Worm (Caenorhabditis elegans) whole organism, mixed stage, embryonic: ENCODE measurements around the gene Y57G11C.42.

Source experiments
- M03D4.4 ChIP-seq: sonication (generic microtip); optimal IDR thresholded peaks from 2 replicates; lab custom pipeline; 2017; ENCODE audit warnings: mild to moderate bottlenecking, missing genetic modification characterization, missing compliant biosample characterization
- bed-3 ChIP-seq: fragments of 200-800 bp; sonication (Bioruptor generic); optimal IDR thresholded peaks from 3 replicates; lab custom pipeline; 2018; ENCODE audit warnings: mild to moderate bottlenecking, missing genetic modification characterization, moderate library complexity, missing compliant biosample characterization
- blmp-1 ChIP-seq: fragments of 150-350 bp; optimal IDR thresholded peaks from 2 replicates; lab custom pipeline; 2014; ENCODE audit warnings: missing biosample characterization, missing genetic modification characterization
- ceh-39 ChIP-seq: fragments of 150-350 bp; optimal IDR thresholded peaks from 2 replicates; lab custom pipeline; 2014; ENCODE audit warnings: missing biosample characterization, missing genetic modification characterization
- ceh-43 ChIP-seq: fragments of 200-800 bp; sonication (Bioruptor generic); optimal IDR thresholded peaks from 2 replicates; lab custom pipeline; 2018; ENCODE audit warnings: mild to moderate bottlenecking, missing genetic modification characterization, moderate library complexity, missing compliant biosample characterization
- ceh-83 ChIP-seq: fragments of 200-800 bp; sonication (Bioruptor generic); optimal IDR thresholded peaks from 2 replicates; lab custom pipeline; 2018; ENCODE audit warnings: mild to moderate bottlenecking, missing genetic modification characterization, missing compliant biosample characterization
- ces-1 ChIP-seq: fragments of 150-350 bp; optimal IDR thresholded peaks from 2 replicates; lab custom pipeline; 2014; ENCODE audit warnings: missing biosample characterization, missing genetic modification reagents, missing genetic modification characterization
- cnd-1 ChIP-seq: fragments of 200-800 bp; sonication (Bioruptor generic); optimal IDR thresholded peaks from 2 replicates; lab custom pipeline; 2018; ENCODE audit warnings: mild to moderate bottlenecking, missing genetic modification characterization, missing compliant biosample characterization
- drap-1 ChIP-seq: fragments of 200-800 bp; sonication (Bioruptor generic); optimal IDR thresholded peaks from 3 replicates; lab custom pipeline; 2018; ENCODE audit warnings: mild to moderate bottlenecking, missing genetic modification characterization, missing compliant biosample characterization
- elt-1 ChIP-seq: sonication (generic microtip); optimal IDR thresholded peaks from 2 replicates; lab custom pipeline; 2017; ENCODE audit warnings: missing genetic modification characterization, mild to moderate bottlenecking, missing compliant biosample characterization, antibody characterized with exemption, moderate library complexity, borderline replicate concordance; ENCODE audit not compliant: insufficient read depth
- elt-3 ChIP-seq: fragments of 150-350 bp; optimal IDR thresholded peaks from 2 replicates; lab custom pipeline; 2014; ENCODE audit warnings: missing biosample characterization, missing genetic modification characterization
- flh-1 ChIP-seq: fragments of 200-800 bp; sonication (Bioruptor generic); optimal IDR thresholded peaks from 2 replicates; lab custom pipeline; 2018; ENCODE audit warnings: mild to moderate bottlenecking, missing genetic modification characterization, moderate library complexity, missing compliant biosample characterization
- ham-2 ChIP-seq: fragments of 200-800 bp; sonication (Bioruptor generic); optimal IDR thresholded peaks from 2 replicates; lab custom pipeline; 2018; ENCODE audit warnings: mild to moderate bottlenecking, missing genetic modification characterization, missing compliant biosample characterization
- hlh-1 ChIP-seq: fragments of 150-350 bp; optimal IDR thresholded peaks from 2 replicates; lab custom pipeline; 2014; ENCODE audit warnings: missing biosample characterization, missing genetic modification reagents, missing genetic modification characterization
- lin-13 ChIP-seq: fragments of 150-350 bp; optimal IDR thresholded peaks from 2 replicates; lab custom pipeline; 2014; ENCODE audit warnings: missing biosample characterization, missing genetic modification characterization
- lin-32 ChIP-seq: fragments of 200-800 bp; sonication (Bioruptor generic); optimal IDR thresholded peaks from 2 replicates; lab custom pipeline; 2018; ENCODE audit warnings: mild to moderate bottlenecking, missing genetic modification characterization, missing compliant biosample characterization
- lsy-2 ChIP-seq: fragments of 150-350 bp; optimal IDR thresholded peaks from 2 replicates; lab custom pipeline; 2014; ENCODE audit warnings: missing biosample characterization, missing genetic modification characterization
- mab-5 ChIP-seq: fragments of 150-350 bp; optimal IDR thresholded peaks from 2 replicates; lab custom pipeline; 2014; ENCODE audit warnings: missing biosample characterization, missing genetic modification characterization
- mep-1 ChIP-seq: fragments of 150-350 bp; optimal IDR thresholded peaks from 2 replicates; lab custom pipeline; 2017; ENCODE audit warnings: missing biosample characterization, missing genetic modification reagents, missing genetic modification characterization, inconsistent platforms
- mls-2 ChIP-seq: sonication (generic microtip); optimal IDR thresholded peaks from 2 replicates; lab custom pipeline; 2016; ENCODE audit warnings: mild to moderate bottlenecking, missing genetic modification characterization, moderate library complexity, missing compliant biosample characterization
- nhr-12 ChIP-seq: fragments of 150-350 bp; optimal IDR thresholded peaks from 2 replicates; lab custom pipeline; 2014; ENCODE audit warnings: missing biosample characterization, missing genetic modification characterization
- nhr-2 ChIP-seq: fragments of 150-350 bp; optimal IDR thresholded peaks from 2 replicates; lab custom pipeline; 2014; ENCODE audit warnings: missing biosample characterization, missing genetic modification characterization
- nhr-237 ChIP-seq: fragments of 150-350 bp; optimal IDR thresholded peaks from 2 replicates; lab custom pipeline; 2014; ENCODE audit warnings: missing biosample characterization, missing genetic modification characterization
- nhr-28 ChIP-seq: fragments of 150-350 bp; optimal IDR thresholded peaks from 2 replicates; lab custom pipeline; 2014; ENCODE audit warnings: missing biosample characterization, missing genetic modification characterization
- nhr-76 ChIP-seq: sonication (generic microtip); optimal IDR thresholded peaks from 2 replicates; lab custom pipeline; 2017; ENCODE audit warnings: missing biosample characterization, missing genetic modification characterization
- pha-4 ChIP-seq: fragments of 150-350 bp; optimal IDR thresholded peaks from 2 replicates; lab custom pipeline; 2018; ENCODE audit warnings: missing biosample characterization, missing genetic modification reagents, missing genetic modification characterization
- sem-2 ChIP-seq: fragments of 200-800 bp; sonication (Bioruptor generic); optimal IDR thresholded peaks from 2 replicates; lab custom pipeline; 2018; ENCODE audit warnings: mild to moderate bottlenecking, missing genetic modification characterization, missing compliant biosample characterization
- snpc-4 ChIP-seq: fragments of 150-350 bp; optimal IDR thresholded peaks from 2 replicates; lab custom pipeline; 2014; ENCODE audit warnings: missing biosample characterization, missing genetic modification characterization
- sptf-1 ChIP-seq: sonication (generic microtip); optimal IDR thresholded peaks from 2 replicates; lab custom pipeline; 2017; ENCODE audit warnings: mild to moderate bottlenecking, missing genetic modification characterization, moderate library complexity, missing compliant biosample characterization
- tbx-8 ChIP-seq: fragments of 200-800 bp; sonication (Bioruptor generic); optimal IDR thresholded peaks from 2 replicates; lab custom pipeline; 2018; ENCODE audit warnings: mild to moderate bottlenecking, missing genetic modification characterization, moderate library complexity, missing compliant biosample characterization
- unc-120 ChIP-seq: sonication (generic microtip); optimal IDR thresholded peaks from 2 replicates; lab custom pipeline; 2017; ENCODE audit warnings: missing genetic modification characterization, missing compliant biosample characterization; ENCODE audit not compliant: poor library complexity, severe bottlenecking
- unc-39 ChIP-seq: fragments of 150-350 bp; optimal IDR thresholded peaks from 2 replicates; lab custom pipeline; 2014; ENCODE audit warnings: missing biosample characterization, missing genetic modification characterization
- unc-62 ChIP-seq: fragments of 150-350 bp; optimal IDR thresholded peaks from 2 replicates; lab custom pipeline; 2014; ENCODE audit warnings: missing biosample characterization, missing genetic modification reagents, missing genetic modification characterization
- zip-8 ChIP-seq: fragments of 150-350 bp; optimal IDR thresholded peaks from 2 replicates; lab custom pipeline; 2014; ENCODE audit warnings: missing biosample characterization, missing genetic modification characterization
- ztf-11 ChIP-seq: fragments of 150-350 bp; optimal IDR thresholded peaks from 2 replicates; lab custom pipeline; 2014; ENCODE audit warnings: missing biosample characterization, missing genetic modification characterization

Gene Y57G11C.42

ce11 chrIV:14766382-14766781 is 38.1 kb downstream of the Y57G11C.42 start, which contains the start of gene vti-1:
vti-1 (minus strand) TSS chrIV:14766665.
- no peak for TF ChIP-seq unc-120
- TF ChIP-seq drap-1 (GFP tag; lab: Kevin White, UChicago) = no peak
- no peak for TF ChIP-seq lin-13
- TF ChIP-seq ztf-11 (tag; lab: Kevin White, UChicago) = no peak
- no peak for TF ChIP-seq nhr-76 (tag; lab: Kevin White, UChicago)
- TF ChIP-seq mls-2 (tag; lab: Kevin White, UChicago) = no peak
- TF ChIP-seq nhr-12 (tag; lab: Kevin White, UChicago) = no peak
- TF ChIP-seq sptf-1 (tag; lab: Kevin White, UChicago) = no peak

ce11 chrIV:14767693-14768251 is 39.4 kb downstream of the Y57G11C.42 start, which contains the start of the genes mrps-7 and Y57G11C.3:
mrps-7 (minus strand) TSS chrIV:14767730.
Y57G11C.3 (plus strand) TSS chrIV:14768201.
- peak; percentile 81 for TF ChIP-seq lsy-2
- peak; percentile 4 for TF ChIP-seq mab-5 (tag; lab: Kevin White, UChicago)
- no peak for TF ChIP-seq unc-120
- peak; percentile 92 for TF ChIP-seq lin-13
- no peak for TF ChIP-seq mls-2 (tag; lab: Kevin White, UChicago)
- TF ChIP-seq nhr-28 (tag; lab: Kevin White, UChicago) = no peak
- TF ChIP-seq bed-3 (GFP tag; lab: Kevin White, UChicago) = no peak
- TF ChIP-seq sem-2 (GFP tag; lab: Kevin White, UChicago) = no peak
- peak; percentile 95 for TF ChIP-seq mep-1 (tag; lab: Kevin White, UChicago)
- TF ChIP-seq elt-1 (tag; lab: Kevin White, UChicago) = no peak
- TF ChIP-seq nhr-237 (tag; lab: Kevin White, UChicago) = peak; percentile 92
- no peak for TF ChIP-seq blmp-1
- peak; percentile 44 for TF ChIP-seq unc-62
- TF ChIP-seq elt-3 (tag; lab: Kevin White, UChicago) = no peak
- TF ChIP-seq nhr-12 (tag; lab: Kevin White, UChicago) = no peak
- peak; percentile 6 for TF ChIP-seq sptf-1 (tag; lab: Kevin White, UChicago)
- TF ChIP-seq ceh-43 (GFP tag; lab: Kevin White, UChicago) = no peak
- TF ChIP-seq M03D4.4 (tag; lab: Kevin White, UChicago) = peak; percentile 9
- no peak for TF ChIP-seq flh-1 (GFP tag; lab: Kevin White, UChicago)
- no peak for TF ChIP-seq lin-32 (GFP tag; lab: Kevin White, UChicago)
- peak; percentile 75 for TF ChIP-seq ces-1
- TF ChIP-seq nhr-2 (tag; lab: Kevin White, UChicago) = peak; percentile 4
- TF ChIP-seq ztf-11 (tag; lab: Kevin White, UChicago) = no peak
- TF ChIP-seq ham-2 (GFP tag; lab: Kevin White, UChicago) = no peak
- TF ChIP-seq nhr-76 (tag; lab: Kevin White, UChicago) = no peak
- no peak for TF ChIP-seq ceh-83 (GFP tag; lab: Kevin White, UChicago)
- peak; percentile 23 for TF ChIP-seq drap-1 (GFP tag; lab: Kevin White, UChicago)
- TF ChIP-seq tbx-8 (GFP tag; lab: Kevin White, UChicago) = no peak
- TF ChIP-seq snpc-4 (tag; lab: Kevin White, UChicago) = no peak
- TF ChIP-seq pha-4 (tag; lab: Kevin White, UChicago) = peak; percentile 94
- TF ChIP-seq ceh-39 (tag; lab: Kevin White, UChicago) = peak; percentile 86
- TF ChIP-seq unc-39 (tag; lab: Kevin White, UChicago) = no peak
- TF ChIP-seq hlh-1 = peak; percentile 41
- TF ChIP-seq cnd-1 (tag; lab: Kevin White, UChicago) = peak; percentile 48
- TF ChIP-seq zip-8 (tag; lab: Kevin White, UChicago) = no peak

- TF ChIP-seq hlh-1 (no peak), mab-5 (tag; lab: Kevin White, UChicago) (no peak), pha-4 (tag; lab: Kevin White, UChicago) (no peak), bed-3 (GFP tag; lab: Kevin White, UChicago) (no peak), ztf-11 (tag; lab: Kevin White, UChicago) (no peak), lin-32 (GFP tag; lab: Kevin White, UChicago) (no peak), elt-3 (tag; lab: Kevin White, UChicago) (no peak), lsy-2 (no peak), sem-2 (GFP tag; lab: Kevin White, UChicago) (no peak), drap-1 (GFP tag; lab: Kevin White, UChicago) (no peak), ham-2 (GFP tag; lab: Kevin White, UChicago) (no peak), lin-13 (no peak), unc-62 (no peak), ceh-43 (GFP tag; lab: Kevin White, UChicago) (no peak)
- TF ChIP-seq, all 35 proteins: peak for 0
These were observed 41.0 kb downstream of the Y57G11C.42 start, which contains the start of gene Y57G11C.43 for ce11 chrIV:14769218-14769835. Y57G11C.43 (plus strand) TSS chrIV:14769441.
